Fruit fly (Drosophila melanogaster) whole organism, embryonic: Measurements from ENCODE around the gene lama.

Source experiments
- Aef1 ChIP-seq: fragments of 200-800 bp; sonication (Bioruptor generic); IDR thresholded peaks from 3 replicates; pipeline ENCODE4 v1.3.6; 2022; ENCODE audit warnings: missing biosample characterization, missing genetic modification characterization
- CG12391 ChIP-seq: fragments of 200-800 bp; sonication (Bioruptor generic); optimal IDR thresholded peaks from 3 replicates; lab custom pipeline; 2018; ENCODE audit warnings: missing biosample characterization, mild to moderate bottlenecking, missing genetic modification characterization, moderate library complexity
- CG12744 ChIP-seq: fragments of 200-800 bp; sonication (Bioruptor generic); optimal IDR thresholded peaks from 2 replicates; lab custom pipeline; 2016; ENCODE audit warnings: missing biosample characterization, missing genetic modification characterization
- CG13287 ChIP-seq: fragments of 200-800 bp; sonication (Bioruptor generic); IDR thresholded peaks from 2 replicates; pipeline ENCODE4 v1.3.6; 2022; ENCODE audit warnings: missing biosample characterization, missing genetic modification characterization; ENCODE audit not compliant: partially characterized antibody
- CG14050 ChIP-seq: fragments of 200-800 bp; sonication (Bioruptor generic); IDR thresholded peaks from 3 replicates; pipeline ENCODE4 v1.3.6; 2022; ENCODE audit warnings: missing biosample characterization, missing genetic modification characterization
- CG15601 ChIP-seq: fragments of 200-800 bp; sonication (Bioruptor generic); optimal IDR thresholded peaks from 3 replicates; lab custom pipeline; 2019; ENCODE audit warnings: missing biosample characterization, mild to moderate bottlenecking, missing genetic modification characterization, moderate library complexity
- CG1603 ChIP-seq: fragments of 200-800 bp; sonication (Bioruptor generic); optimal IDR thresholded peaks from 2 replicates; lab custom pipeline; 2019; ENCODE audit warnings: missing biosample characterization, mild to moderate bottlenecking, missing genetic modification characterization, moderate library complexity
- CG17328 ChIP-seq: fragments of 200-800 bp; sonication (Bioruptor generic); IDR thresholded peaks from 2 replicates; pipeline ENCODE4 v1.3.6; 2022; ENCODE audit warnings: missing biosample characterization, missing genetic modification characterization
- CG17912 ChIP-seq: fragments of 200-800 bp; sonication (Bioruptor generic); optimal IDR thresholded peaks from 2 replicates; lab custom pipeline; 2018; ENCODE audit warnings: missing biosample characterization, mild to moderate bottlenecking, missing genetic modification characterization
- CG1792 ChIP-seq: fragments of 200-800 bp; sonication (Bioruptor generic); optimal IDR thresholded peaks from 2 replicates; lab custom pipeline; 2016; ENCODE audit warnings: missing biosample characterization, missing genetic modification characterization
- CG18262 ChIP-seq: fragments of 200-800 bp; optimal IDR thresholded peaks from 3 replicates; lab custom pipeline; 2019; ENCODE audit warnings: missing biosample characterization, mild to moderate bottlenecking, missing genetic modification characterization, moderate library complexity
- CG2116 ChIP-seq: fragments of 200-800 bp; sonication (Bioruptor generic); optimal IDR thresholded peaks from 3 replicates; lab custom pipeline; 2018; ENCODE audit warnings: missing biosample characterization, mild to moderate bottlenecking, missing genetic modification characterization
- CG33557 ChIP-seq: fragments of 200-800 bp; sonication (Bioruptor generic); optimal IDR thresholded peaks from 2 replicates; lab custom pipeline; 2019; ENCODE audit warnings: missing biosample characterization, mild to moderate bottlenecking, missing genetic modification characterization, moderate library complexity
- CG4617 ChIP-seq: fragments of 200-800 bp; sonication (Bioruptor generic); optimal IDR thresholded peaks from 3 replicates; lab custom pipeline; 2016; ENCODE audit warnings: missing biosample characterization, missing genetic modification characterization, borderline replicate concordance
- CG4854 ChIP-seq: fragments of 200-800 bp; sonication (Bioruptor generic); optimal IDR thresholded peaks from 2 replicates; lab custom pipeline; 2016; ENCODE audit warnings: missing biosample characterization, missing genetic modification characterization, inconsistent platforms
- CG6254 ChIP-seq: fragments of 200-800 bp; sonication (Bioruptor generic); optimal IDR thresholded peaks from 3 replicates; lab custom pipeline; 2017; ENCODE audit warnings: mild to moderate bottlenecking, missing biosample characterization, missing genetic modification reagents, missing genetic modification characterization
- CG6683 ChIP-seq: fragments of 200-800 bp; sonication (Bioruptor generic); optimal IDR thresholded peaks from 2 replicates; lab custom pipeline; 2017; ENCODE audit warnings: missing biosample characterization, mild to moderate bottlenecking, missing genetic modification characterization, missing genetic modification reagents
- CG7987 ChIP-seq: fragments of 200-800 bp; sonication (Bioruptor generic); optimal IDR thresholded peaks from 2 replicates; lab custom pipeline; 2018; ENCODE audit warnings: missing biosample characterization, mild to moderate bottlenecking, missing genetic modification characterization, moderate library complexity
- CG8281 ChIP-seq: fragments of 200-800 bp; sonication (Bioruptor generic); optimal IDR thresholded peaks from 2 replicates; lab custom pipeline; 2018; ENCODE audit warnings: missing biosample characterization, mild to moderate bottlenecking, missing genetic modification characterization, moderate library complexity
- CG8388 ChIP-seq: fragments of 200-800 bp; sonication (Bioruptor generic); optimal IDR thresholded peaks from 2 replicates; lab custom pipeline; 2019; ENCODE audit warnings: missing biosample characterization, mild to moderate bottlenecking, missing genetic modification characterization, moderate library complexity
- CG8478 ChIP-seq: fragments of >200 bp; optimal IDR thresholded peaks from 2 replicates; lab custom pipeline; 2018
- Dfd ChIP-seq, 2 experiments: fragments of >200 bp; optimal IDR thresholded peaks; 2 replicates each; lab custom pipeline; 2017; ENCODE audit warnings: missing biosample characterization in 2 of 2, missing genetic modification characterization in 2 of 2
- Dip2 ChIP-seq: fragments of 200-800 bp; sonication (Bioruptor generic); IDR thresholded peaks from 2 replicates; pipeline ENCODE4 v1.3.6; 2022; ENCODE audit warnings: missing biosample characterization, missing genetic modification characterization
- Dll ChIP-seq: fragments of 200-800 bp; sonication (Bioruptor generic); IDR thresholded peaks from 4 replicates; pipeline ENCODE4 v1.3.6; 2022; ENCODE audit warnings: missing biosample characterization, missing genetic modification characterization; ENCODE audit not compliant: partially characterized antibody
- Dref ChIP-seq: fragments of 200-800 bp; sonication (Bioruptor generic); IDR thresholded peaks from 2 replicates; pipeline ENCODE4 v1.3.6; 2022; ENCODE audit warnings: missing biosample characterization, missing genetic modification characterization
- HLH4C ChIP-seq: fragments of 200-800 bp; sonication (Bioruptor generic); IDR thresholded peaks from 3 replicates; pipeline ENCODE4 v1.3.6; 2022; ENCODE audit warnings: missing biosample characterization, missing genetic modification characterization; ENCODE audit not compliant: partially characterized antibody
- NK7.1 ChIP-seq: fragments of 200-800 bp; sonication (Bioruptor generic); optimal IDR thresholded peaks from 3 replicates; lab custom pipeline; 2016; ENCODE audit warnings: missing biosample characterization, missing genetic modification characterization
- Stat92E ChIP-seq, 3 experiments: fragments of >200 bp in 2 of 3; fragments of 200-800 bp in 1 of 3; sonication (Bioruptor generic) in 1 of 3; optimal IDR thresholded peaks; 2 replicates each; lab custom pipeline; 2017 to 2019; ENCODE audit warnings: missing biosample characterization in 3 of 3, missing genetic modification characterization in 3 of 3, mild to moderate bottlenecking in 1 of 3, moderate library complexity in 1 of 3
- az2 ChIP-seq: fragments of 200-800 bp; sonication (Bioruptor generic); optimal IDR thresholded peaks from 3 replicates; lab custom pipeline; 2016; ENCODE audit warnings: missing biosample characterization, missing genetic modification characterization
- crp ChIP-seq, 2 experiments: fragments of 200-800 bp; sonication (Bioruptor generic); optimal IDR thresholded peaks; 2 replicates in 1 of 2; 3 replicates in 1 of 2; lab custom pipeline; 2017; ENCODE audit warnings: missing biosample characterization in 2 of 2, missing genetic modification characterization in 2 of 2, mild to moderate bottlenecking in 1 of 2, moderate library complexity in 1 of 2
- danr ChIP-seq: fragments of 200-800 bp; sonication (Bioruptor generic); IDR thresholded peaks from 2 replicates; pipeline ENCODE4 v1.3.6; 2022; ENCODE audit warnings: missing biosample characterization, missing genetic modification characterization
- dimm ChIP-seq: fragments of 200-800 bp; sonication (Bioruptor generic); IDR thresholded peaks from 2 replicates; pipeline ENCODE4 v1.3.6; 2022; ENCODE audit warnings: missing biosample characterization, missing genetic modification characterization
- disco-r ChIP-seq: fragments of 200-800 bp; sonication (Bioruptor generic); optimal IDR thresholded peaks from 2 replicates; lab custom pipeline; 2016; ENCODE audit warnings: missing biosample characterization, missing genetic modification characterization
- dmrt11E ChIP-seq: fragments of 200-800 bp; sonication (Bioruptor generic); optimal IDR thresholded peaks from 3 replicates; lab custom pipeline; 2018; ENCODE audit warnings: missing biosample characterization, mild to moderate bottlenecking, missing genetic modification characterization, moderate library complexity
- ewg ChIP-seq: fragments of 200-800 bp; sonication (Bioruptor generic); optimal IDR thresholded peaks from 3 replicates; lab custom pipeline; 2017; ENCODE audit warnings: mild to moderate bottlenecking, missing biosample characterization, missing genetic modification reagents, missing genetic modification characterization
- fru ChIP-seq: fragments of >200 bp; optimal IDR thresholded peaks from 2 replicates; lab custom pipeline; 2017
- gcm ChIP-seq: fragments of 200-800 bp; sonication (Bioruptor generic); optimal IDR thresholded peaks from 2 replicates; lab custom pipeline; 2019; ENCODE audit warnings: missing biosample characterization, mild to moderate bottlenecking, missing genetic modification characterization, moderate library complexity
- ham ChIP-seq: fragments of 200-800 bp; sonication (Bioruptor generic); IDR thresholded peaks from 2 replicates; pipeline ENCODE4 v1.3.6; 2022; ENCODE audit warnings: missing biosample characterization, missing genetic modification characterization
- hb ChIP-seq: fragments of 200-800 bp; sonication (Bioruptor generic); IDR thresholded peaks from 3 replicates; pipeline ENCODE4 v1.3.6; 2022; ENCODE audit warnings: missing biosample characterization, missing genetic modification characterization; ENCODE audit not compliant: partially characterized antibody
- knrl ChIP-seq: fragments of 200-800 bp; sonication (Bioruptor generic); IDR thresholded peaks from 3 replicates; pipeline ENCODE4 v1.3.6; 2022; ENCODE audit warnings: missing biosample characterization, missing genetic modification characterization; ENCODE audit not compliant: partially characterized antibody
- nmo ChIP-seq: fragments of 200-800 bp; sonication (Bioruptor generic); optimal IDR thresholded peaks from 2 replicates; lab custom pipeline; 2018; ENCODE audit warnings: missing biosample characterization, mild to moderate bottlenecking, missing genetic modification characterization, moderate library complexity
- repo ChIP-seq: fragments of 200-800 bp; sonication (Bioruptor generic); optimal IDR thresholded peaks from 2 replicates; lab custom pipeline; 2016; ENCODE audit warnings: missing biosample characterization, missing genetic modification characterization
- sob ChIP-seq: fragments of 200-800 bp; sonication (Bioruptor generic); IDR thresholded peaks from 2 replicates; pipeline ENCODE4 v1.3.6; 2022; ENCODE audit warnings: missing biosample characterization, missing genetic modification characterization
- sug ChIP-seq: fragments of 200-800 bp; optimal IDR thresholded peaks from 2 replicates; lab custom pipeline; 2019; ENCODE audit warnings: missing biosample characterization, mild to moderate bottlenecking, missing genetic modification characterization, moderate library complexity
- vfl ChIP-seq: fragments of 200-800 bp; sonication (Bioruptor generic); optimal IDR thresholded peaks from 2 replicates; lab custom pipeline; 2016; ENCODE audit warnings: missing biosample characterization, missing genetic modification characterization

Gene lama

DNA sequence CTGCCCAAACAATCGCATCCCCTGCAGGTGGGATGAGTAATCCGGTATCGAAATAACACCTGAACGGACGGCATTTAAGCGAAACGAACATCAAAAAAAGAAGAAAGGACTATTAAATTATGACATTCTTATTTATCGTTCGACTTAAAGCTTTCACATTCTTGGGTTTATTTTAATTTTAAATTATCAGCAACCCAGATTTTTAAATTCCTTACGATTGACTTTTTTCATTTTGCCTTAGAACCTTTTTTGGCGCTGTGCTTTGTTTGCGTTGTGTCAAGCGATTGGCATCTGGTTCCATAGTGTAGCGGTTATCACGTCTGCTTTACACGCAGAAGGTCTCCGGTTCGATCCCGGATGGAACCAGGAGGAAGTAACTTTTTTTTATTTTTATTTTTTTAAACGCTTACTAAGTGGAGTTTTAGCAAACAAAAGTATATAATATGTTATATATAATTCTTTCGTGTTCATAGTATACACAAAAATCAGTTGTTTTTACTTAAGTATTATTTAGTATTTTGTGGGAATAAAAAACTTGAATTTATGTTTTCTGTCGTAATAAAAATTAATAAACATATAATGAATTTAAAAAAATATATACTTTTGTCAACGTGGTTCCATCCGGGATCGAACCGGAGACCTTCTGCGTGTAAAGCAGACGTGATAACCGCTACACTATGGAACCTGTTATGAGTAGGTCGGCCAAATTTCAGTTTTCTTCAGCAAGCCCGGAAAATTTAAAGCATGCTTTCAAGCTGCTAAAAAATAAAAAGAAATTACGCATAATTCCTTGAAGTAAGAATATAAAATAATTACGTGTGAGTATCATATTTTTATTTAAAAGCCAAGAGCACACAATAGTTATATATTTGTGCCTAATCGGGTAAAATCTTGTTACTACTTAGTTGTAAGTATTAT is 586 bp upstream of the lama start (continued):
- TF ChIP-seq CG6254 (GFP tag; lab: Kevin White, UChicago) (peak; percentile 6), CG15601 (tag; lab: Kevin White, UChicago) (no peak), CG6683 (GFP tag; lab: Kevin White, UChicago) (no peak), knrl (GFP tag; lab: Robert Waterston, UW) (peak; percentile 65), nmo (GFP tag; lab: Kevin White, UChicago) (no peak), Dll (GFP tag; lab: Robert Waterston, UW) (peak; percentile 58; the same call in 2 of the 4 replicates), HLH4C (peak; percentile 70)

DNA sequence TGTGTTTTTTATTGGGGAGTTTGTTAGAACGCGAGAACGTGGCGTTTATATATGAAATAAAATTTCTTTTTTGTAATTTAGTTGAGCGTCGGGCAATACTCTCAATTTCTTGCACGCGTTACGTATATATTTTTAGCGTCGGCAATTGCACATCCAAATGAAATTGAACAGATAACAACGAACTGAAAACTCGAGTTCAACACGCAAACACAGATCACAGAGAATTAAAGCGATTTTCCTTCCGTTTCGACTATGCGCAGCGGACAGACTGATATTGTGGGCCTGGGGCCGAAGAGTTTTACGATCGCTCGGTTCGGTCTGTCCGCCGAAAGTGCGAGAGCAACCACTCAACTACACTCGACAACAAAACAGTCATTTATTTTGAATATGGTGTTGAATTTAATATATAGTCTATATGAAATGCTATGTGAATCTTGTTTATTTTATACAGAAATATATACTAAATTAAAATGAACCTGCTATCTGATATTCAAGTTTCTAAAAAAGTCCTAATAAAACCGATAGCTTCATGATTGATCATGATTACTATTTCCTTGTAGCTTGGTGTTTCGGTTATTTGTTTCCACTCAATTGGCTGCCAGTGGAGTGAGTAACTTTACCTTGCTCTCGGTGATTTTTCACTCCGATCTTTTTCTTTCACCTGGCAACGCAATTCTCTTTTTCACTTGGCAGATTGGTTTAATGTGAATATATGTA is 491 bp downstream of the lama start, which contains the start of gene CG46456:
CG46456 (minus strand) TSS at position 273 of the 717 bp plus-strand sequence.
- TF ChIP-seq sug (tag; lab: Kevin White, UChicago) (peak; percentile 94), CG18262 (tag; lab: Kevin White, UChicago) (peak; percentile 97), Stat92E (GFP tag; optimal IDR thresholded peaks at IDR 0.05; lab: Kevin White, UChicago) (peak in 1 of 3 experiments; percentile 93), Dll (GFP tag; lab: Robert Waterston, UW) (peak; percentile 55; the same call in 1 of the 4 replicates), CG8281 (peak; percentile 84), disco-r (GFP tag; lab: Kevin White, UChicago) (peak; percentile 46), dmrt11E (tag; lab: Kevin White, UChicago) (peak; percentile 96), CG17912 (GFP tag; lab: Kevin White, UChicago) (peak; percentile 24), Dfd (GFP tag; optimal IDR thresholded peaks at IDR 0.05; lab: Kevin White, UChicago) (no peak), CG8478 (lab: Kevin White, UChicago) (no peak), vfl (peak; percentile 53), CG2116 (GFP tag; lab: Kevin White, UChicago) (peak; percentile 60), Aef1 (GFP tag; lab: Robert Waterston, UW) (peak; percentile 82), CG1603 (tag; lab: Kevin White, UChicago) (peak; percentile 67), dimm (GFP tag; lab: Robert Waterston, UW) (peak; percentile 78), az2 (GFP tag; lab: Kevin White, UChicago) (peak; percentile 94), CG1792 (GFP tag; lab: Kevin White, UChicago) (no peak), Dref (GFP tag; lab: Robert Waterston, UW) (no peak), CG14050 (GFP tag; lab: Robert Waterston, UW) (peak; percentile 88), CG12391 (tag; lab: Kevin White, UChicago) (peak; percentile 98), gcm (GFP tag; lab: Kevin White, UChicago) (peak; percentile 98), CG33557 (GFP tag; lab: Kevin White, UChicago) (peak; percentile 94), CG17328 (peak; percentile 91), crp (GFP tag; optimal IDR thresholded peaks at IDR 0.05; lab: Kevin White, UChicago) (peak in 1 of 2 experiments; percentile 59), CG4854 (GFP tag; lab: Kevin White, UChicago) (peak; percentile 76), hb (GFP tag; lab: Robert Waterston, UW) (no peak), ewg (peak; percentile 80), CG8388 (peak; percentile 95), Dip2 (GFP tag; lab: Robert Waterston, UW) (no peak), CG13287 (GFP tag; lab: Robert Waterston, UW) (peak; percentile 67), CG12744 (peak; percentile 58), CG4617 (GFP tag; lab: Kevin White, UChicago) (peak; percentile 60), NK7.1 (GFP tag; lab: Kevin White, UChicago) (peak; percentile 40), fru (lab: Kevin White, UChicago) (no peak), repo (GFP tag; lab: Kevin White, UChicago) (peak; percentile 59), sob (GFP tag; lab: Robert Waterston, UW) (peak; percentile 92), ham (GFP tag; lab: Robert Waterston, UW) (no peak), CG7987 (peak; percentile 85), danr (GFP tag; lab: Robert Waterston, UW) (peak; percentile 81)
